Worm (Caenorhabditis elegans) whole organism, young adult: ENCODE results near the gene pks-1.

ENCODE experiments used
- Y79H2A.3 ChIP-seq: fragments of 200-800 bp; sonication (Bioruptor generic); conservative IDR thresholded peaks from 2 replicates; pipeline ENCODE4 v1.3.6; 2022; ENCODE audit warnings: missing genetic modification reagents, missing genetic modification characterization, missing compliant biosample characterization
- aptf-2 ChIP-seq: fragments of 200-800 bp; sonication (Bioruptor generic); conservative IDR thresholded peaks from 2 replicates; pipeline ENCODE4 v1.3.6; 2022; ENCODE audit warnings: missing genetic modification reagents, missing genetic modification characterization, missing compliant biosample characterization
- ekl-4 ChIP-seq: fragments of 200-800 bp; sonication (Bioruptor generic); IDR thresholded peaks from 2 replicates; pipeline ENCODE4 v1.3.6; 2022; ENCODE audit warnings: missing genetic modification reagents, missing genetic modification characterization, missing compliant biosample characterization
- hmg-1.2 ChIP-seq: fragments of 200-800 bp; sonication (Bioruptor generic); IDR thresholded peaks from 2 replicates; pipeline ENCODE4 v1.3.6; 2022; ENCODE audit warnings: missing genetic modification reagents, missing genetic modification characterization, missing compliant biosample characterization
- rcor-1 ChIP-seq: fragments of 200-800 bp; sonication (Bioruptor generic); IDR thresholded peaks from 2 replicates; pipeline ENCODE4 v1.3.6; 2022; ENCODE audit warnings: missing genetic modification reagents, missing genetic modification characterization, missing compliant biosample characterization

ce11 chrX:5444863-5445262 lies 31.3 kb downstream of the pks-1 start, which contains the start of gene itm-2:
- TF ChIP-seq Y79H2A.3 (GFP tag; lab: Robert Waterston, UW) (no peak), ekl-4 (GFP tag; lab: Robert Waterston, UW) (no peak), rcor-1 (GFP tag; lab: Robert Waterston, UW) (no peak), aptf-2 (GFP tag; lab: Robert Waterston, UW) (no peak), hmg-1.2 (no peak)
